Fruit fly (Drosophila melanogaster): ENCODE results near the gene ppk10.

Gene ppk10

dm6 chr2L:10435606-10436160 lies 16.5 kb downstream of the ppk10 start, which contains the start of the genes TBC1D16 and holn1:
Gene TBC1D16 (minus strand): TSS chr2L:10435656.
Gene holn1 (plus strand): TSS chr2L:10435995.
- TF ChIP-seq CG10321 (GFP tag; IDR thresholded peaks at IDR 0.05), result no peak
- TF ChIP-seq CG30403 (GFP tag; optimal IDR thresholded peaks at IDR 0.05), result no peak
- no peak for TF ChIP-seq CG9437 (GFP tag; optimal IDR thresholded peaks at IDR 0.05)
- no peak for TF ChIP-seq nau (GFP tag; optimal IDR thresholded peaks at IDR 0.05)
- peak; percentile 1 for TF ChIP-seq CG12104 (GFP tag; optimal IDR thresholded peaks at IDR 0.05)
- TF ChIP-seq seq (GFP tag; IDR thresholded peaks at IDR 0.05), result no peak
- no peak; the same call in 1 of the 2 replicates for TF ChIP-seq CG2129 (GFP tag; IDR thresholded peaks at IDR 0.05; ENCODE audit: partially characterized antibody)
- no peak for TF ChIP-seq CG17328 (GFP tag; IDR thresholded peaks at IDR 0.05)
- no peak for TF ChIP-seq Mrtf (GFP tag; IDR thresholded peaks at IDR 0.05)
- no peak for TF ChIP-seq tio (GFP tag; optimal IDR thresholded peaks at IDR 0.05)
- TF ChIP-seq Ets65A (GFP tag), result no peak
- TF ChIP-seq ttk (GFP tag; IDR thresholded peaks at IDR 0.05), result no peak
- no peak for TF ChIP-seq al (GFP tag; IDR thresholded peaks at IDR 0.05)
- no peak for TF ChIP-seq CG9932 (GFP tag; IDR thresholded peaks at IDR 0.05)
- TF ChIP-seq grn (GFP tag; optimal IDR thresholded peaks at IDR 0.05), result no peak
- TF ChIP-seq Fer1 (GFP tag; optimal IDR thresholded peaks at IDR 0.05), result no peak
- TF ChIP-seq lola (GFP tag; optimal IDR thresholded peaks at IDR 0.05), result no peak
- no peak for TF ChIP-seq CG3065 (GFP tag; optimal IDR thresholded peaks at IDR 0.05)
- TF ChIP-seq C15 (GFP tag; IDR thresholded peaks at IDR 0.05), result no peak
- no peak for TF ChIP-seq CG4730 (GFP tag; IDR thresholded peaks at IDR 0.05)
- no peak for TF ChIP-seq zf30C (GFP tag; optimal IDR thresholded peaks at IDR 0.05)
- no peak for TF ChIP-seq Ada2b (GFP tag; IDR thresholded peaks at IDR 0.05)
- no peak for TF ChIP-seq CG4820 (GFP tag; optimal IDR thresholded peaks at IDR 0.05)
- TF ChIP-seq CG17912 (GFP tag; optimal IDR thresholded peaks at IDR 0.05), result no peak
- TF ChIP-seq ind (GFP tag; optimal IDR thresholded peaks at IDR 0.05), result no peak
- no peak for TF ChIP-seq eve (GFP tag; optimal IDR thresholded peaks at IDR 0.05)
- no peak for TF ChIP-seq hkb (optimal IDR thresholded peaks at IDR 0.05)
- no peak for TF ChIP-seq hkb (GFP tag; IDR thresholded peaks at IDR 0.05)
- TF ChIP-seq row (GFP tag; IDR thresholded peaks at IDR 0.05), result peak; percentile 55; the same call in 1 of the 3 replicates
- TF ChIP-seq sob (GFP tag; IDR thresholded peaks at IDR 0.05), result no peak
- TF ChIP-seq NFAT (GFP tag; IDR thresholded peaks at IDR 0.05), result no peak
- no peak for TF ChIP-seq CG17361 (GFP tag; IDR thresholded peaks at IDR 0.05)
- no peak for TF ChIP-seq ftz-f1 (GFP tag; optimal IDR thresholded peaks at IDR 0.05)
- no peak for TF ChIP-seq abd-A (tag; optimal IDR thresholded peaks at IDR 0.05)
- no peak for TF ChIP-seq CG10366 (GFP tag; IDR thresholded peaks at IDR 0.05)
- TF ChIP-seq btn (GFP tag; optimal IDR thresholded peaks at IDR 0.05), result no peak
- no peak for TF ChIP-seq CG9609 (GFP tag; optimal IDR thresholded peaks at IDR 0.05)
- TF ChIP-seq pho (GFP tag; optimal IDR thresholded peaks at IDR 0.05), result no peak
- TF ChIP-seq ci (GFP tag; IDR thresholded peaks at IDR 0.05), result no peak
- TF ChIP-seq Scr (GFP tag; IDR thresholded peaks at IDR 0.05; ENCODE audit: partially characterized antibody), result peak; percentile 71
- TF ChIP-seq MTF-1 (GFP tag; optimal IDR thresholded peaks at IDR 0.05; ENCODE audit: borderline replicate concordance), result no peak
- TF ChIP-seq crp (GFP tag; optimal IDR thresholded peaks at IDR 0.05), result peak in 1 of 2 experiments; percentile 20
- no peak for TF ChIP-seq D19A (tag; optimal IDR thresholded peaks at IDR 0.05)
- TF ChIP-seq GATAe (GFP tag; conservative IDR thresholded peaks at IDR 0.05), result no peak
- TF ChIP-seq exex (tag; optimal IDR thresholded peaks at IDR 0.05), result no peak
- TF ChIP-seq Xrp1 (GFP tag; IDR thresholded peaks at IDR 0.05), result 0 out of 2 replicates have a peak, but pooled peaks have one; percentile 25
- TF ChIP-seq Atf-2 (GFP tag; optimal IDR thresholded peaks at IDR 0.05), result no peak
- TF ChIP-seq gcm (GFP tag; optimal IDR thresholded peaks at IDR 0.05), result no peak
- TF ChIP-seq zen2 (GFP tag; IDR thresholded peaks at IDR 0.05; ENCODE audit: partially characterized antibody), result peak; percentile 5; the same call in 1 of the 3 replicates
- no peak for TF ChIP-seq Asciz (GFP tag; optimal IDR thresholded peaks at IDR 0.05)
- TF ChIP-seq CG14710 (tag; optimal IDR thresholded peaks at IDR 0.05), result peak; percentile 37
- no peak for TF ChIP-seq Gug (GFP tag; IDR thresholded peaks at IDR 0.05)

Data from whole organism, embryonic.